Fruit fly (Drosophila melanogaster): ENCODE results near the gene Ubc4.

The Ubc4 gene

DNA sequence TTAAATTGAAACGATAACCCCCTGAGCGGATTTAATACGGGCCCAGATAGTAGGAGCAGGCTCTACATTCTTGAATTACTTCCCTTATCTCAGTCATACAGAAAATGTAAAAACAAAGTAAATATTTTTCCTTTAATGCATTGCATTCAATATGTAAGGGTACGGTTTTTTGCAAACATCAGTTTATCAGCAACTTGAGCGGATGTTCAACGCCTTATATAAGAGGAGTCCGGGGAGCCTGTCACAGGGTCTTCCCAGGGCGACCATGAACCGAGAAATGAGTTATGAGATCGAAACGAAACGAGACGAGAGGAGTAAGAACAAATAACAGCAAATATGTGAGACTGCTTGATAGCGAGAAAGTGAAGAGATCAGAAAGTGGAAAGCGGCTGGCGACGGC is 18.5 kb downstream of the Ubc4 start:
- peak; percentile 22 for TF ChIP-seq dsx (GFP tag; optimal IDR thresholded peaks at IDR 0.05; ENCODE audit: poor library complexity, severe bottlenecking)
- peak; percentile 98 for TF ChIP-seq svp (GFP tag)
- peak in 1 of 2 experiments; percentile 29 for TF ChIP-seq ss (GFP tag; optimal IDR thresholded peaks at IDR 0.05)
- TF ChIP-seq Hr4 (GFP tag; optimal IDR thresholded peaks at IDR 0.05): no peak
- no peak for TF ChIP-seq fd85E (GFP tag; optimal IDR thresholded peaks at IDR 0.05)

- TF ChIP-seq achi (GFP tag; optimal IDR thresholded peaks at IDR 0.05): no peak
- peak; percentile 14 for TF ChIP-seq CG16779 (tag; optimal IDR thresholded peaks at IDR 0.05)
- TF ChIP-seq CG6163 (GFP tag; IDR thresholded peaks at IDR 0.05): no peak
- TF ChIP-seq Hr4 (GFP tag; optimal IDR thresholded peaks at IDR 0.05): no peak
- no peak for TF ChIP-seq cyc (GFP tag; optimal IDR thresholded peaks at IDR 0.05)
- TF ChIP-seq CG15336 (GFP tag; IDR thresholded peaks at IDR 0.05): no peak
- no peak for TF ChIP-seq fkh (GFP tag; optimal IDR thresholded peaks at IDR 0.05)
Observed at dm6 chr3L:9717101-9717500, 19.0 kb downstream of the Ubc4 start.

DNA sequence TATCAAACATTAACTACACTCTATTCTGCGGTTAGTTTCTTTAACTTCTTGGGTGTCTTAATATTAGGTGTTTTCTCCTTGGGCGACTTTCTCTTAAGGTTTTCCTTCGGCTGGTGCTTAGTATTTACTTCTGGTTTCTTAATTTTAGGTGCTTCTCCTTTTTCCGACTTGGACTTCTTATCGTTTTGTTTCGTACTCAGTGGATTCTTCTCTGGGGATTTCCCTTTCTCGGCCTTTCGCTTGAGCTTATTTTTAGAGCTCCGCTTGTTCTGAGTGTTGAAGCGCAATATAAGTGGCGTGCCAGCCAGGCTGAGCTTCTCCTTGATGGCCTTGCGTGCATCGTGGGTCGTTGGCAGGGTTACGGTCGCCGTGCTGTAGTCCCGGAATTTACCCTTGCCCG is 19.7 kb downstream of the Ubc4 start:
- no peak for TF ChIP-seq CG10631 (GFP tag; optimal IDR thresholded peaks at IDR 0.05)
- TF ChIP-seq Lpt (GFP tag; optimal IDR thresholded peaks at IDR 0.05): no peak
- no peak for TF ChIP-seq CG4318 (GFP tag; optimal IDR thresholded peaks at IDR 0.05)

DNA sequence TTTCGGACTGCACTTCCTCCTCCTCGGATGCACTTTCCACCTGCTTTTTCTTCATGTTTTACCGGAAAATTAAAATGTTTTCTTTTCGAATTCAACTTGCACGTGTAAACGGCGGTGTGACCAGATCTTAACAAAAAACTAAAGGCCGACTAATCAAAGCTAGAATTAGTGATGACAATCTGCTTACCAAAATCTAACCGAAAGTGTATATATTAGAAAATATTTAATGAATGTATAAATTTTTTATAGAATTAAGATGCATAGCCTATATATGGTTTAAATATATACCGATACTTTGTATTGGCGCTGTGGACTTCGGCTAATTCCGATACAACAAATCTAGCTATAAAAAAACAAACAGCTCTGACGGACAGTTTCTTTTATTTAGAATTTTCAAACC is 20.8 kb downstream of the Ubc4 start, which contains the start of the genes CG18178 and CG14174:
TSS of gene CG18178 (minus strand) at position 216 of the 400 bp plus-strand sequence.
TSS of gene CG14174 (plus strand) at position 400 of the 400 bp plus-strand sequence.
- no peak for TF ChIP-seq CG8319 (GFP tag; optimal IDR thresholded peaks at IDR 0.05)
- no peak; the same call in 2 of the 3 replicates for TF ChIP-seq CG8119 (GFP tag; IDR thresholded peaks at IDR 0.05)
- TF ChIP-seq Sox102F (GFP tag; optimal IDR thresholded peaks at IDR 0.05): no peak
- TF ChIP-seq CG8632 (GFP tag; optimal IDR thresholded peaks at IDR 0.05): no peak
- no peak for TF ChIP-seq Eip78C (GFP tag)
- no peak for TF ChIP-seq Eip93F (GFP tag; optimal IDR thresholded peaks at IDR 0.05)
- TF ChIP-seq salr (GFP tag; optimal IDR thresholded peaks at IDR 0.05): peak in 1 of 2 experiments; percentile 36
- TF ChIP-seq Ets21C (GFP tag; optimal IDR thresholded peaks at IDR 0.05): no peak
- no peak for TF ChIP-seq Smox (GFP tag; optimal IDR thresholded peaks at IDR 0.05)
- no peak for TF ChIP-seq Hr4 (GFP tag; optimal IDR thresholded peaks at IDR 0.05)
- TF ChIP-seq Lpt (GFP tag; optimal IDR thresholded peaks at IDR 0.05): no peak
- TF ChIP-seq CG10669 (GFP tag; optimal IDR thresholded peaks at IDR 0.05): no peak
- no peak for TF ChIP-seq CG4318 (GFP tag; optimal IDR thresholded peaks at IDR 0.05)
- peak; percentile 44 for TF ChIP-seq Sox15 (GFP tag; optimal IDR thresholded peaks at IDR 0.05)
- TF ChIP-seq svp (GFP tag): no peak
- TF ChIP-seq CG1621 (tag; optimal IDR thresholded peaks at IDR 0.05): no peak
- TF ChIP-seq CG6163 (GFP tag; IDR thresholded peaks at IDR 0.05): 0 out of 3 replicates have a peak, but pooled peaks have one; percentile 29
- no peak for TF ChIP-seq vri (GFP tag; optimal IDR thresholded peaks at IDR 0.05)
- TF ChIP-seq CG32006 (GFP tag; optimal IDR thresholded peaks at IDR 0.05): no peak
- peak; percentile 41 for TF ChIP-seq CG11902 (GFP tag; optimal IDR thresholded peaks at IDR 0.05)
- no peak for TF ChIP-seq CG16779 (tag; optimal IDR thresholded peaks at IDR 0.05)
- no peak for TF ChIP-seq CG7368 (GFP tag; optimal IDR thresholded peaks at IDR 0.05)
- peak; percentile 61 for TF ChIP-seq dsx (GFP tag; optimal IDR thresholded peaks at IDR 0.05; ENCODE audit: poor library complexity, severe bottlenecking)
- peak; percentile 37 for TF ChIP-seq CG11762 (GFP tag; optimal IDR thresholded peaks at IDR 0.05; ENCODE audit: insufficient read depth)
- no peak for TF ChIP-seq Blimp-1 (GFP tag; optimal IDR thresholded peaks at IDR 0.05)
- TF ChIP-seq CG10631 (GFP tag; optimal IDR thresholded peaks at IDR 0.05): no peak
- TF ChIP-seq CG31627 (GFP tag; optimal IDR thresholded peaks at IDR 0.05): peak; percentile 30
- TF ChIP-seq CG6276 (GFP tag; optimal IDR thresholded peaks at IDR 0.05): no peak
- TF ChIP-seq CG15336 (GFP tag; IDR thresholded peaks at IDR 0.05): peak; percentile 56; the same call in 1 of the 2 replicates
- TF ChIP-seq fd85E (GFP tag; optimal IDR thresholded peaks at IDR 0.05): no peak
- peak; percentile 5 for TF ChIP-seq CG6854 (GFP tag; optimal IDR thresholded peaks at IDR 0.05)
- TF ChIP-seq CG9139 (GFP tag; optimal IDR thresholded peaks at IDR 0.05): no peak
- peak; percentile 32; the same call in 1 of the 3 replicates for TF ChIP-seq eg (GFP tag; IDR thresholded peaks at IDR 0.05)
- TF ChIP-seq CG34406 (GFP tag; optimal IDR thresholded peaks at IDR 0.05): peak; percentile 50
- peak; percentile 24; the same call in 1 of the 2 replicates for TF ChIP-seq Gug (GFP tag; IDR thresholded peaks at IDR 0.05)
- peak; percentile 60 for TF ChIP-seq esn (GFP tag; optimal IDR thresholded peaks at IDR 0.05)
- TF ChIP-seq lz (GFP tag; optimal IDR thresholded peaks at IDR 0.05): peak; percentile 38
- TF ChIP-seq net (GFP tag; optimal IDR thresholded peaks at IDR 0.05): no peak
- peak; percentile 15 for TF ChIP-seq CG6792 (GFP tag; optimal IDR thresholded peaks at IDR 0.05)
- peak; percentile 54 for TF ChIP-seq cyc (GFP tag; optimal IDR thresholded peaks at IDR 0.05)
- no peak for TF ChIP-seq Eip75B (GFP tag; optimal IDR thresholded peaks at IDR 0.05)

Data from whole organism, prepupa.